Worm (Caenorhabditis elegans): ENCODE measurements around the gene ooc-3.

- no peak for TF ChIP-seq ama-1 (optimal IDR thresholded peaks at IDR 0.05)
- TF ChIP-seq ceh-36 (tag; optimal IDR thresholded peaks at IDR 0.05) = no peak
- TF ChIP-seq scrt-1 (GFP tag; IDR thresholded peaks at IDR 0.05) = no peak
- no peak for TF ChIP-seq ets-7 (tag; optimal IDR thresholded peaks at IDR 0.05)
Measured at ce11 chrII:11495806-11496205, 685 bp upstream of the ooc-3 start.

Data from whole organism, early embryonic.